Worm (Caenorhabditis elegans): ENCODE data around the gene cest-10.

DNA sequence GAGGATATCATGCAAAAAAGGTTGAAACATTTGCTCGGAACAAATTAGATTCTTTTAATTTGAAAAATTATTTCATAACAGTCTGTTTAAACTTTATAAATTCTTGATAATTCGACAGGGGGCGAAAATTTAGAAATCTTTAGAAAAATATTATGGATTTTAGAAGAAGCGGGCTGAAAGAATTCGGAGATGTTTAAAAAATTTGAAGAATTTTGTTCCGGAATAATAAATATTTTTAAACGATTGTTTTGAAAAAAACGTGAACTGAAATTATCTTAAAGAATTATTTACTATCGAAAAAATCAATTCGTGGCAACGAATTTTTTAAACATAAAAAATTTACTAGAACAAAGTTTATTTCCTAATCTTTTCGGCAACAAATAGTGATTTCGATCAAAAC, 23.3 kb downstream of the cest-10 start, which contains the start of gene R13A1.3:
- no peak for TF ChIP-seq med-1 (GFP tag; optimal IDR thresholded peaks at IDR 0.05; ENCODE audit: insufficient read depth)
- no peak for TF ChIP-seq ref-1 (GFP tag; conservative IDR thresholded peaks at IDR 0.05)
- TF ChIP-seq klf-2 (GFP tag; conservative IDR thresholded peaks at IDR 0.05), result no peak
- TF ChIP-seq ztf-23 (GFP tag; IDR thresholded peaks at IDR 0.05), result no peak
- TF ChIP-seq T22C8.4 (GFP tag; IDR thresholded peaks at IDR 0.05), result no peak
- no peak for TF ChIP-seq tab-1 (GFP tag; IDR thresholded peaks at IDR 0.05)
- no peak for TF ChIP-seq flt-1 (GFP tag; IDR thresholded peaks at IDR 0.05)
- TF ChIP-seq cog-1 (tag; optimal IDR thresholded peaks at IDR 0.05), result no peak
- no peak for TF ChIP-seq ztf-29 (GFP tag; IDR thresholded peaks at IDR 0.05)
